Worm (Caenorhabditis elegans) whole organism, L4 larva: ENCODE measurements around the gene F36H9.5.

Experiments used
- ceh-44 ChIP-seq: fragments of 200-800 bp; sonication (Bioruptor generic); IDR thresholded peaks from 2 replicates; pipeline ENCODE4 v1.3.6; 2022; ENCODE audit warnings: missing genetic modification reagents, missing genetic modification characterization, missing compliant biosample characterization
- fos-1 ChIP-seq: fragments of 150-350 bp; optimal IDR thresholded peaks from 2 replicates; lab custom pipeline; 2014; ENCODE audit warnings: missing biosample characterization, missing genetic modification characterization
- lim-7 ChIP-seq: fragments of 200-800 bp; sonication (Bioruptor generic); IDR thresholded peaks from 2 replicates; pipeline ENCODE4 v1.3.6; 2022; ENCODE audit warnings: missing genetic modification characterization, missing compliant biosample characterization
- skn-1 ChIP-seq: fragments of 150-350 bp; optimal IDR thresholded peaks from 2 replicates; lab custom pipeline; 2014; ENCODE audit warnings: missing biosample characterization, missing genetic modification characterization

DNA sequence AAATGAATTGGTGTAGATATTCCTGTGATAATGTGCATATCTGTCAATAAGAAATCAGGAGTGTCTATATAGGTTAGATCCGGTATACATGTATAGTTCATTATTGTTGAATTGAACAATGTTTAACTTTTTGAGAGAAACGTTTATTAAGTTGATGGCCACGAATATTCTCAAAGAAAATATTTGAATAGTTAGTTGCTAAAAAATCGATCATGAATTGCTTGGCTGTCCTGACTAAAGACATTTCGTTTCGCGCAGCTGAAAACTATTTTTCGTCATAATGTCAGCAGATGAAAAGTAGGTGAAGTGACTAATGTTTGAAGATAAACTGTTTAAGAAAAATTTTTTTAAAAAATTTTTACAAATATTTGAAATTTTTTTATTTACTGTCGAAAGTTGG lies 30.4 kb downstream of the F36H9.5 start, which contains the start of gene srh-199:
- TF ChIP-seq fos-1 (tag; lab: Kevin White, UChicago) (no peak), ceh-44 (GFP tag; lab: Robert Waterston, UW) (no peak), skn-1 (tag; lab: Kevin White, UChicago) (no peak), lim-7 (GFP tag; lab: Robert Waterston, UW) (no peak)
